Fruit fly (Drosophila melanogaster) whole organism, wandering third instar larva: ENCODE data around the gene ATPsynG.

Source experiments
- CG9705 ChIP-seq: fragments of 200-800 bp; sonication (Bioruptor generic); optimal IDR thresholded peaks from 2 replicates; lab custom pipeline; 2018; ENCODE audit warnings: missing biosample characterization, mild to moderate bottlenecking, missing genetic modification characterization
- Dfd ChIP-seq: fragments of >200 bp; optimal IDR thresholded peaks from 2 replicates; lab custom pipeline; 2017; ENCODE audit warnings: missing biosample characterization, missing genetic modification characterization
- Dif ChIP-seq: fragments of 200-275, 200-300 bp; sonication (Bioruptor generic); optimal IDR thresholded peaks from 2 replicates; lab custom pipeline; 2018; ENCODE audit warnings: missing biosample characterization, missing genetic modification characterization; ENCODE audit not compliant: partially characterized antibody
- GATAd ChIP-seq: sonication (Bioruptor generic); optimal IDR thresholded peaks from 2 replicates; lab custom pipeline; 2016; ENCODE audit warnings: missing biosample characterization, missing genetic modification characterization
- HLH106 ChIP-seq: fragments of 200-800 bp; optimal IDR thresholded peaks from 3 replicates; lab custom pipeline; 2019; ENCODE audit warnings: missing biosample characterization, mild to moderate bottlenecking, missing genetic modification characterization, moderate library complexity
- Hnf4 ChIP-seq: fragments of 200-800 bp; sonication (Bioruptor generic); optimal IDR thresholded peaks from 2 replicates; lab custom pipeline; 2016; ENCODE audit warnings: missing biosample characterization, mild to moderate bottlenecking, missing genetic modification characterization
- Hr78 ChIP-seq: fragments of >200 bp; optimal IDR thresholded peaks from 2 replicates; lab custom pipeline; 2017; ENCODE audit warnings: missing biosample characterization, missing genetic modification characterization
- Hr83 ChIP-seq: fragments of 200-300 bp; sonication (Bioruptor generic); optimal IDR thresholded peaks from 2 replicates; lab custom pipeline; 2016; ENCODE audit warnings: missing biosample characterization, mild to moderate bottlenecking, missing genetic modification characterization, moderate library complexity; ENCODE audit not compliant: poor library complexity, severe bottlenecking
- Jra ChIP-seq: sonication (Bioruptor generic); optimal IDR thresholded peaks from 2 replicates; lab custom pipeline; 2016; ENCODE audit warnings: missing biosample characterization, missing genetic modification characterization
- Mio ChIP-seq: sonication (Bioruptor generic); optimal IDR thresholded peaks from 2 replicates; lab custom pipeline; 2016; ENCODE audit warnings: missing biosample characterization, missing genetic modification characterization
- Myc ChIP-seq: fragments of >200 bp; optimal IDR thresholded peaks from 2 replicates; lab custom pipeline; 2017
- N ChIP-seq: fragments of >200 bp; optimal IDR thresholded peaks from 2 replicates; lab custom pipeline; 2018; ENCODE audit warnings: missing biosample characterization, missing external identifiers, missing genetic modification characterization
- OdsH ChIP-seq: fragments of 200-800 bp; sonication (Bioruptor generic); optimal IDR thresholded peaks from 2 replicates; lab custom pipeline; 2016; ENCODE audit warnings: missing biosample characterization, mild to moderate bottlenecking, missing genetic modification characterization
- Sp1 ChIP-seq: fragments of 200-800 bp; sonication (Bioruptor generic); optimal IDR thresholded peaks from 3 replicates; lab custom pipeline; 2019; ENCODE audit warnings: missing biosample characterization, mild to moderate bottlenecking, missing genetic modification characterization, moderate library complexity
- Vsx2 ChIP-seq: fragments of 200-300, 225-300 bp; sonication (Bioruptor generic); optimal IDR thresholded peaks from 2 replicates; lab custom pipeline; 2018; ENCODE audit warnings: missing biosample characterization, missing genetic modification characterization; ENCODE audit not compliant: partially characterized antibody
- brk ChIP-seq: fragments of 200-800 bp; sonication (Bioruptor generic); optimal IDR thresholded peaks from 2 replicates; lab custom pipeline; 2016; ENCODE audit warnings: missing biosample characterization, mild to moderate bottlenecking, missing genetic modification characterization
- dmrt93B ChIP-seq: fragments of 200-800 bp; sonication (Bioruptor generic); optimal IDR thresholded peaks from 2 replicates; lab custom pipeline; 2018; ENCODE audit warnings: missing biosample characterization, mild to moderate bottlenecking, missing genetic modification characterization
- ey ChIP-seq: fragments of 200-800 bp; sonication (Bioruptor generic); optimal IDR thresholded peaks from 2 replicates; lab custom pipeline; 2016; ENCODE audit warnings: missing biosample characterization, missing genetic modification characterization
- foxo ChIP-seq, 2 experiments: fragments of 200-800 bp; sonication (Bioruptor generic); optimal IDR thresholded peaks; 2 replicates in 1 of 2; 3 replicates in 1 of 2; lab custom pipeline; 2016 to 2017; ENCODE audit warnings: missing biosample characterization in 2 of 2, missing genetic modification characterization in 2 of 2
- fru ChIP-seq: fragments of 200-800 bp; sonication (Bioruptor generic); optimal IDR thresholded peaks from 3 replicates; lab custom pipeline; 2016; ENCODE audit warnings: missing biosample characterization, mild to moderate bottlenecking, missing genetic modification characterization
- h ChIP-seq: fragments of 200-800 bp; sonication (Bioruptor generic); optimal IDR thresholded peaks from 3 replicates; lab custom pipeline; 2016; ENCODE audit warnings: missing biosample characterization, mild to moderate bottlenecking, missing genetic modification characterization
- jim ChIP-seq: fragments of 175-275, 200-325 bp; sonication (Bioruptor generic); optimal IDR thresholded peaks from 2 replicates; lab custom pipeline; 2016; ENCODE audit warnings: missing biosample characterization, mild to moderate bottlenecking, missing genetic modification characterization
- lola ChIP-seq: fragments of >200 bp; optimal IDR thresholded peaks from 2 replicates; lab custom pipeline; 2017; ENCODE audit warnings: missing biosample characterization, missing genetic modification characterization
- pan ChIP-seq: fragments of >200 bp; optimal IDR thresholded peaks from 2 replicates; lab custom pipeline; 2017
- psq ChIP-seq: fragments of 200-800 bp; sonication (Bioruptor generic); optimal IDR thresholded peaks from 3 replicates; lab custom pipeline; 2017; ENCODE audit warnings: missing biosample characterization, mild to moderate bottlenecking, missing genetic modification characterization, moderate library complexity
- rgr ChIP-seq: fragments of 200-800 bp; sonication (Bioruptor generic); optimal IDR thresholded peaks from 3 replicates; lab custom pipeline; 2016; ENCODE audit warnings: missing biosample characterization, mild to moderate bottlenecking, missing genetic modification characterization
- sage ChIP-seq: fragments of 200-800 bp; sonication (Bioruptor generic); optimal IDR thresholded peaks from 2 replicates; lab custom pipeline; 2016; ENCODE audit warnings: missing biosample characterization, mild to moderate bottlenecking, missing genetic modification characterization
- sv ChIP-seq: fragments of 200-800 bp; sonication (Bioruptor generic); optimal IDR thresholded peaks from 3 replicates; lab custom pipeline; 2016; ENCODE audit warnings: missing biosample characterization, missing genetic modification characterization
- tai ChIP-seq: sonication (Bioruptor generic); optimal IDR thresholded peaks from 2 replicates; lab custom pipeline; 2016; ENCODE audit warnings: missing biosample characterization, missing genetic modification characterization
- usp ChIP-seq: fragments of >200 bp; optimal IDR thresholded peaks from 2 replicates; lab custom pipeline; 2017; ENCODE audit warnings: missing biosample characterization, missing genetic modification characterization
- woc ChIP-seq: sonication (Bioruptor generic); optimal IDR thresholded peaks from 2 replicates; lab custom pipeline; 2016; ENCODE audit warnings: missing biosample characterization, mild to moderate bottlenecking, missing genetic modification characterization

The ATPsynG gene

DNA sequence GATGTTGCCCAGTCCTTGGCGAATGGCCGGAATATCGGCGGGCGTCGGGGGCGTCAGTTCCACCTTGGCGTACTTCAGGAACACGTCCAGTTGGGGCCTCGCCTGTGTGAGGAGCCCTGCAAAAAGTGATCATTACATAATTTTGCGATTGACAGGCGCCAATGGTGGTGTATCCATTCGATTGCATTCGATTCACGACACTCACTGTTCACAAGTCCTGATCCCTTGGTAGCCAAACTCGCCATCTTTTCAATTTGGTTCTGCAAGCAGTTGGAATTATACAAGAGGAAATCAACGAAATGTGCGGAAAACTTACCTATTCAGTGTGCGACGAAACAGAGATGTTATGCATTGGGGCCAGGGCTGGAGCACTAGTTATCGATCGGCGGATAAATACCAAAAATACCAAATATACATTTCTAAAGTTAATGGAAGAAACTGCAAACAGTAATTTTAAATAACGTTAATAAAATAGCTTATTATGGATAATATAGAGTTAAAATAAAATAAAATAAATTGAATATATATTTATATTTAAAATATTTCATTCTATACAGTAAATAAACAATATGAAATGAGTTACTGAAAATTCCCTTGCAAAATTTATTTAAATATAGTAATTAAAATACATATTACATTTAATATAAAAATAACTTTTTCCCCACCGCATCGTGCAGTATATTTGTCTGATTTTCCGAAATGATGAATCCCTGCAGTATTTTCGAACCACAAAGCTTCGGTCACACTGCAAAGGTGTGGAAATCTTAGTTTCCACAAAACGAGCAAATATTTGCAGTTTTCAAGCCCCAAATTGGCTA is at the start of gene ATPsynG, which contains the start of gene SCAR:
TSS of gene ATPsynG (minus strand) at position 354 of the 818 bp plus-strand sequence.
TSS of gene SCAR (plus strand) at position 727 of the 818 bp plus-strand sequence.
- TF ChIP-seq usp (GFP tag; lab: Kevin White, UChicago) (no peak), Mio (GFP tag; lab: Kevin White, UChicago) (no peak), Dfd (GFP tag; lab: Kevin White, UChicago) (no peak), Hr78 (GFP tag; lab: Kevin White, UChicago) (no peak), jim (GFP tag; lab: Kevin White, UChicago) (no peak), brk (GFP tag; lab: Kevin White, UChicago) (no peak), HLH106 (no peak), psq (GFP tag; lab: Kevin White, UChicago) (no peak), pan (lab: Kevin White, UChicago) (no peak), Hnf4 (GFP tag; lab: Kevin White, UChicago) (no peak), sv (GFP tag; lab: Kevin White, UChicago) (no peak), foxo (GFP tag; optimal IDR thresholded peaks at IDR 0.05; lab: Kevin White, UChicago) (no peak)

DNA sequence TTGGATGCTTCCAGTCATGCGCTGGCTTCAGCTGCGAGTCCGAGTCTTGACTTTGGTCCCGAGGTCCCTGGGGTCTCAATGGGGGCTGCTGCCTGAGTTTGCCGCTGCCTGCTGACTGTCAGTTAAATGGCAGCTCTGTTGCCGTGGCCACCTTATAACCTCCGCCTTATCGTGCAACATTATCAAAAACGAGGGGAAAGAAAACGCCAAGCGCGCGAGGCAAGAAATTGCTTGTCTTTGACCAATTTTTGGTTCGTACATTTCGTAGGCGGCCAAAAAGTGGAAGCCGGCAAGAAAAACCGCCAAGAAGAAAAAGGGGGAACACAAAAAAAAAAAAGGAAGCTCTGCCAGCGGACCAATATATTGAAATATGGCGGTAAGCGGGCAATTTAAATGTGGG is 47.7 kb upstream of the ATPsynG start:
- TF ChIP-seq N (GFP tag; lab: Kevin White, UChicago) (no peak), fru (GFP tag; lab: Kevin White, UChicago) (peak; percentile 15), psq (GFP tag; lab: Kevin White, UChicago) (no peak), brk (GFP tag; lab: Kevin White, UChicago) (peak; percentile 1), GATAd (no peak), Mio (GFP tag; lab: Kevin White, UChicago) (no peak)

DNA sequence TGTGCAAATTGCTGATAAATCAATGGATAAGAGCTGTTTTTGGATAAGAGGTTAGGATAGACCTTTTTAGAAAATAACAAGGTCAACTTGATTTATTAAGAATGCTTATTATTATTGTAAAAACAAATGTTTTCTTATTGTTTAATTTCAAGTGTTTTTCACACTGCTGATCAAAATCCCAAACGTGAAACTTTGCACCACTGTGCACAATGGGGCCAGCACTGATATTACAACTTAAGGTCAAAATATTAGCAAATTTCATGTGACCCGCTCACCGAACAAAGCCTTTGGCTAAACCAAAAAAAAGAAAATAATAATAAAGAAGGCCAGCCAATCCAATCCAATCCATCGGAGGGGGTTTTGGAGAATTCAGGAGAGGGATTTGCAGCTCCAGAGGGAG is 46.6 kb upstream of the ATPsynG start:
- peak; percentile 22 for TF ChIP-seq rgr
- TF ChIP-seq Jra: no peak
- TF ChIP-seq Vsx2 (GFP tag; lab: Kevin White, UChicago): no peak
- TF ChIP-seq usp (GFP tag; lab: Kevin White, UChicago): no peak
- TF ChIP-seq h (GFP tag; lab: Kevin White, UChicago): peak; percentile 9
- peak in 1 of 2 experiments; percentile 23 for TF ChIP-seq foxo (GFP tag; optimal IDR thresholded peaks at IDR 0.05; lab: Kevin White, UChicago)
- TF ChIP-seq fru (GFP tag; lab: Kevin White, UChicago): peak; percentile 19

DNA sequence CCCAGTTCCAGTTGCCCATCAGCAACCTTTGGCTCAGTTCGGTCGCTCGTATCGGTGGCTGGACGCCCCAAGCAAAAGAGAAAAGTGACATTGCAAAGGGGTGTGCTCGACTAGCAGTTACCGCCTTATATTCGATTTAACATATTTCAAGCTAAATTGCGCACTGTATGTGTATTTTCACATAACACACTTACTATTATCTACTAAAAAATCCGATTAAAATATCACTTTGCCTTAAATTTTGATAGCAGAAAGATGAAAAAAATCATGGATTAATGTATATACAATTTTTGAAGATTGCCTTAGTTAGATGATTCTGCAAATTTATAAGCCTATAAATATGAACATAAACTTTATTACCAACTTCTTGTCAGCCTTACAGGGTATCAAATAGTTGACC is 45.4 kb upstream of the ATPsynG start:
- TF ChIP-seq psq (GFP tag; lab: Kevin White, UChicago) (peak; percentile 29), ey (GFP tag; lab: Kevin White, UChicago) (peak; percentile 1), Hr78 (GFP tag; lab: Kevin White, UChicago) (no peak), fru (GFP tag; lab: Kevin White, UChicago) (peak; percentile 25), OdsH (GFP tag; lab: Kevin White, UChicago) (peak; percentile 41), sage (no peak), jim (GFP tag; lab: Kevin White, UChicago) (no peak), woc (GFP tag; lab: Kevin White, UChicago) (peak; percentile 66), foxo (GFP tag; optimal IDR thresholded peaks at IDR 0.05; lab: Kevin White, UChicago) (peak in 1 of 2 experiments; percentile 31), h (GFP tag; lab: Kevin White, UChicago) (peak; percentile 24), dmrt93B (GFP tag; lab: Kevin White, UChicago) (peak; percentile 16)

DNA sequence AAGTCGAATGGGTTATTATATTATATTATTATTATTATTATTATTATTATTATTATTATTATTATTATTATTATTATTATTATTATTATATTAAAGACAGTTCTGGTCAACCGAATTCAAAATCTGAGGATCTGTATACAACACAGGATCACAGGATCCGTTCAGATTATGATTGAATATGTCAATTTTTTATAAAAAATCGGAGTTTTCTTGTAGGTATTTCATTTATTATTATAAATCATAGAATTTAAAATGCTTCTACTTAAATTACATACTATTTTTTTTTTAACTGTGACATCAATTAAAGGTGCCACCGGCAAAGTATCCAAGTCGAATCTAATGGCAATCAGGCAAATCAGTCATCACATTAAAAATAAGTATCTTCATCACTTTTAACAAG is 40.5 kb upstream of the ATPsynG start, which contains the start of gene CG14913:
TSS of gene CG14913 (plus strand) at position 301 of the 400 bp plus-strand sequence.
- no peak for TF ChIP-seq CG9705 (GFP tag; lab: Kevin White, UChicago)
- TF ChIP-seq Vsx2 (GFP tag; lab: Kevin White, UChicago): no peak
- TF ChIP-seq brk (GFP tag; lab: Kevin White, UChicago): no peak
- TF ChIP-seq Dfd (GFP tag; lab: Kevin White, UChicago): no peak
- TF ChIP-seq h (GFP tag; lab: Kevin White, UChicago): no peak
- no peak for TF ChIP-seq woc (GFP tag; lab: Kevin White, UChicago)
- no peak for TF ChIP-seq Dif (GFP tag; lab: Kevin White, UChicago)
- TF ChIP-seq ey (GFP tag; lab: Kevin White, UChicago): no peak
- TF ChIP-seq Jra: no peak
- no peak for TF ChIP-seq Sp1 (GFP tag; lab: Kevin White, UChicago)
- no peak for TF ChIP-seq HLH106
- no peak for TF ChIP-seq usp (GFP tag; lab: Kevin White, UChicago)
- no peak for TF ChIP-seq Myc (lab: Kevin White, UChicago)
- TF ChIP-seq foxo (GFP tag; optimal IDR thresholded peaks at IDR 0.05; lab: Kevin White, UChicago): no peak
- TF ChIP-seq Hr83 (GFP tag; lab: Kevin White, UChicago): no peak
- no peak for TF ChIP-seq tai (GFP tag; lab: Kevin White, UChicago)
- no peak for TF ChIP-seq lola (GFP tag; lab: Kevin White, UChicago)
